Worm (Caenorhabditis elegans) whole organism, young adult: ENCODE data around the gene cdka-1.

Experiments used
- F49E8.2 ChIP-seq: sonication (generic microtip); optimal IDR thresholded peaks from 3 replicates; lab custom pipeline; 2017; ENCODE audit warnings: missing genetic modification characterization, mild to moderate bottlenecking, missing compliant biosample characterization, antibody characterized with exemption, moderate library complexity; ENCODE audit not compliant: insufficient read depth
- F57A8.1 ChIP-seq: fragments of 200-800 bp; sonication (Bioruptor generic); optimal IDR thresholded peaks from 2 replicates; lab custom pipeline; 2018; ENCODE audit warnings: mild to moderate bottlenecking, missing genetic modification characterization, moderate library complexity, missing compliant biosample characterization
- K12H6.12 ChIP-seq: fragments of 200-800 bp; sonication (Bioruptor generic); optimal IDR thresholded peaks from 2 replicates; lab custom pipeline; 2018; ENCODE audit warnings: mild to moderate bottlenecking, missing genetic modification characterization, missing compliant biosample characterization
- Y53F4B.3 ChIP-seq: fragments of 200-800 bp; sonication (Bioruptor generic); IDR thresholded peaks from 2 replicates; pipeline ENCODE4 v1.3.6; 2022; ENCODE audit warnings: missing genetic modification reagents, missing genetic modification characterization, missing compliant biosample characterization
- Y67H2A.10 ChIP-seq: fragments of 200-800 bp; sonication (Bioruptor generic); conservative IDR thresholded peaks from 2 replicates; pipeline ENCODE4 v1.3.6; 2022; ENCODE audit warnings: missing genetic modification reagents, missing genetic modification characterization, missing compliant biosample characterization
- Y79H2A.3 ChIP-seq: fragments of 200-800 bp; sonication (Bioruptor generic); conservative IDR thresholded peaks from 2 replicates; pipeline ENCODE4 v1.3.6; 2022; ENCODE audit warnings: missing genetic modification reagents, missing genetic modification characterization, missing compliant biosample characterization
- akir-1 ChIP-seq: fragments of 200-800 bp; sonication (Bioruptor generic); optimal IDR thresholded peaks from 2 replicates; lab custom pipeline; 2018; ENCODE audit warnings: mild to moderate bottlenecking, missing genetic modification characterization, moderate library complexity, missing compliant biosample characterization
- atf-7 ChIP-seq: sonication (generic microtip); optimal IDR thresholded peaks from 2 replicates; lab custom pipeline; 2017; ENCODE audit warnings: mild to moderate bottlenecking, missing genetic modification characterization, missing compliant biosample characterization
- athp-1 ChIP-seq: sonication (generic microtip); optimal IDR thresholded peaks from 2 replicates; lab custom pipeline; 2017; ENCODE audit warnings: mild to moderate bottlenecking, missing genetic modification characterization, missing compliant biosample characterization
- attf-5 ChIP-seq: fragments of 200-800 bp; sonication (Bioruptor generic); optimal IDR thresholded peaks from 2 replicates; lab custom pipeline; 2018; ENCODE audit warnings: mild to moderate bottlenecking, missing genetic modification characterization, missing compliant biosample characterization
- ceh-27 ChIP-seq: fragments of 200-800 bp; sonication (Bioruptor generic); optimal IDR thresholded peaks from 2 replicates; lab custom pipeline; 2018; ENCODE audit warnings: mild to moderate bottlenecking, missing genetic modification characterization, moderate library complexity, missing compliant biosample characterization
- dpff-1 ChIP-seq: sonication (generic microtip); optimal IDR thresholded peaks from 2 replicates; lab custom pipeline; 2017; ENCODE audit warnings: mild to moderate bottlenecking, missing genetic modification characterization, missing compliant biosample characterization
- dpl-1 ChIP-seq: fragments of 150-350 bp; optimal IDR thresholded peaks from 2 replicates; lab custom pipeline; 2014; ENCODE audit warnings: missing biosample characterization, missing genetic modification reagents, missing genetic modification characterization
- efl-1 ChIP-seq: fragments of 150-350 bp; optimal IDR thresholded peaks from 2 replicates; lab custom pipeline; 2014; ENCODE audit warnings: missing biosample characterization, missing genetic modification reagents, missing genetic modification characterization
- ekl-4 ChIP-seq: fragments of 200-800 bp; sonication (Bioruptor generic); IDR thresholded peaks from 2 replicates; pipeline ENCODE4 v1.3.6; 2022; ENCODE audit warnings: missing genetic modification reagents, missing genetic modification characterization, missing compliant biosample characterization
- him-1 ChIP-seq: sonication (generic microtip); optimal IDR thresholded peaks from 2 replicates; lab custom pipeline; 2016; ENCODE audit warnings: missing genotype, missing genetic modification reagents, missing genetic modification characterization, missing compliant biosample characterization
- hmg-1.2 ChIP-seq: fragments of 200-800 bp; sonication (Bioruptor generic); IDR thresholded peaks from 2 replicates; pipeline ENCODE4 v1.3.6; 2022; ENCODE audit warnings: missing genetic modification reagents, missing genetic modification characterization, missing compliant biosample characterization
- hsf-1 ChIP-seq: fragments of 200-800 bp; sonication (Bioruptor generic); IDR thresholded peaks from 2 replicates; pipeline ENCODE4 v1.3.6; 2022; ENCODE audit warnings: missing genetic modification reagents, missing genetic modification characterization, missing compliant biosample characterization
- let-607 ChIP-seq, 2 experiments: fragments of 200-800 bp in 1 of 2; sonication (Bioruptor generic) in 1 of 2; sonication (generic microtip) in 1 of 2; optimal IDR thresholded peaks; 2 replicates each; lab custom pipeline; 2016 to 2018; ENCODE audit warnings: mild to moderate bottlenecking in 2 of 2, missing compliant biosample characterization in 2 of 2, missing genetic modification characterization in 2 of 2, moderate library complexity in 2 of 2, missing genotype in 1 of 2
- lin-26 ChIP-seq: fragments of 200-800 bp; sonication (Bioruptor generic); IDR thresholded peaks from 2 replicates; pipeline ENCODE4 v1.3.6; 2022; ENCODE audit warnings: missing genetic modification reagents, missing genetic modification characterization, missing compliant biosample characterization
- lin-54 ChIP-seq: fragments of 200-800 bp; sonication (Bioruptor generic); optimal IDR thresholded peaks from 2 replicates; lab custom pipeline; 2018; ENCODE audit warnings: mild to moderate bottlenecking, missing genetic modification characterization, missing compliant biosample characterization
- lir-1 ChIP-seq: fragments of 200-800 bp; sonication (Bioruptor generic); conservative IDR thresholded peaks from 2 replicates; pipeline ENCODE4 v1.3.6; 2022; ENCODE audit warnings: missing genetic modification reagents, missing genetic modification characterization, missing compliant biosample characterization
- lsy-27 ChIP-seq: sonication (generic microtip); optimal IDR thresholded peaks from 2 replicates; lab custom pipeline; 2017; ENCODE audit warnings: missing genetic modification characterization, mild to moderate bottlenecking, missing compliant biosample characterization, antibody characterized with exemption, missing genotype, borderline replicate concordance; ENCODE audit not compliant: insufficient read depth
- madf-10 ChIP-seq: sonication (generic microtip); optimal IDR thresholded peaks from 2 replicates; lab custom pipeline; 2016; ENCODE audit warnings: mild to moderate bottlenecking, missing genetic modification characterization, missing compliant biosample characterization
- madf-3 ChIP-seq: fragments of 200-800 bp; sonication (Bioruptor generic); IDR thresholded peaks from 2 replicates; pipeline ENCODE4 v1.3.6; 2022; ENCODE audit warnings: missing genetic modification reagents, missing genetic modification characterization, missing compliant biosample characterization
- mcd-1 ChIP-seq: fragments of 200-800 bp; sonication (Bioruptor generic); IDR thresholded peaks from 2 replicates; pipeline ENCODE4 v1.3.6; 2022; ENCODE audit warnings: missing genetic modification reagents, missing genetic modification characterization, missing compliant biosample characterization
- nfya-1 ChIP-seq: sonication (generic microtip); optimal IDR thresholded peaks from 2 replicates; lab custom pipeline; 2017; ENCODE audit warnings: antibody characterized with exemption, missing compliant biosample characterization, missing genetic modification characterization, borderline replicate concordance; ENCODE audit not compliant: insufficient read depth
- nfyb-1 ChIP-seq: fragments of 200-800 bp; sonication (Bioruptor generic); IDR thresholded peaks from 2 replicates; pipeline ENCODE4 v1.3.6; 2022; ENCODE audit warnings: missing genetic modification reagents, missing genetic modification characterization, missing compliant biosample characterization
- nhr-80 ChIP-seq: sonication (generic microtip); optimal IDR thresholded peaks from 2 replicates; lab custom pipeline; 2016; ENCODE audit warnings: missing genetic modification characterization, missing compliant biosample characterization
- nhr-90 ChIP-seq: sonication (generic microtip); optimal IDR thresholded peaks from 2 replicates; lab custom pipeline; 2016; ENCODE audit warnings: missing genotype, mild to moderate bottlenecking, missing genetic modification characterization, missing compliant biosample characterization
- repo-1 ChIP-seq: sonication (generic microtip); optimal IDR thresholded peaks from 2 replicates; lab custom pipeline; 2017; ENCODE audit warnings: mild to moderate bottlenecking, missing genetic modification characterization, missing compliant biosample characterization
- rpc-1 ChIP-seq, 2 experiments: fragments of 150-350 bp in 1 of 2; sonication (generic microtip) in 1 of 2; optimal IDR thresholded peaks; 2 replicates each; lab custom pipeline; 2014 to 2018; ENCODE audit warnings: missing biosample characterization in 1 of 2, missing genetic modification characterization in 1 of 2, missing genetic modification reagents in 1 of 2, missing genotype in 1 of 2
- somi-1 ChIP-seq: fragments of 200-800 bp; sonication (Bioruptor generic); optimal IDR thresholded peaks from 2 replicates; lab custom pipeline; 2018; ENCODE audit warnings: mild to moderate bottlenecking, missing genetic modification characterization, missing compliant biosample characterization
- tbp1 ChIP-seq: fragments of 200-800 bp; sonication (Bioruptor generic); optimal IDR thresholded peaks from 2 replicates; lab custom pipeline; 2018; ENCODE audit warnings: mild to moderate bottlenecking, missing genetic modification characterization, missing compliant biosample characterization
- tlf-1 ChIP-seq: fragments of 200-800 bp; sonication (Bioruptor generic); optimal IDR thresholded peaks from 2 replicates; lab custom pipeline; 2018; ENCODE audit warnings: mild to moderate bottlenecking, missing genetic modification characterization, missing compliant biosample characterization
- zfh-2 ChIP-seq: fragments of 200-800 bp; sonication (Bioruptor generic); conservative IDR thresholded peaks from 2 replicates; pipeline ENCODE4 v1.3.6; 2022; ENCODE audit warnings: missing genetic modification reagents, missing genetic modification characterization, missing compliant biosample characterization
- zim-3 ChIP-seq: sonication (generic microtip); optimal IDR thresholded peaks from 2 replicates; lab custom pipeline; 2017; ENCODE audit warnings: mild to moderate bottlenecking, missing genetic modification characterization, moderate library complexity, missing compliant biosample characterization
- ztf-22 ChIP-seq: fragments of 200-800 bp; sonication (Bioruptor generic); optimal IDR thresholded peaks from 2 replicates; lab custom pipeline; 2018; ENCODE audit warnings: mild to moderate bottlenecking, missing genetic modification characterization, moderate library complexity, missing compliant biosample characterization

cdka-1 gene

ce11 chrIII:4659426-4659825 lies 832 bp downstream of the cdka-1 start:
- TF ChIP-seq ceh-27 (GFP tag; lab: Kevin White, UChicago) (peak; percentile 72), let-607 (tag; optimal IDR thresholded peaks at IDR 0.05; lab: Kevin White, UChicago) (no peak), efl-1 (no peak), ekl-4 (GFP tag; lab: Robert Waterston, UW) (no peak), lsy-27 (tag; lab: Kevin White, UChicago) (no peak), Y53F4B.3 (GFP tag; lab: Robert Waterston, UW) (no peak), rpc-1 (optimal IDR thresholded peaks at IDR 0.05; lab: Kevin White, UChicago) (no peak), rpc-1 (tag; optimal IDR thresholded peaks at IDR 0.05; lab: Kevin White, UChicago) (no peak), F57A8.1 (GFP tag; lab: Kevin White, UChicago) (no peak)
- TF ChIP-seq, all 124 proteins: peak for 1

- TF ChIP-seq repo-1 (tag; lab: Kevin White, UChicago) = no peak
- TF ChIP-seq him-1 (tag; lab: Kevin White, UChicago) = no peak
- no peak for TF ChIP-seq madf-3
Measured at ce11 chrIII:4665272-4665671, 6.7 kb downstream of the cdka-1 start, which contains the start of gene T23F11.4. T23F11.4 (minus strand) TSS chrIII:4665372.

- TF ChIP-seq lir-1 (peak; percentile 26; the same call in 1 of the 2 replicates), nfyb-1 (no peak), ceh-27 (GFP tag; lab: Kevin White, UChicago) (peak; percentile 86), zim-3 (tag; lab: Kevin White, UChicago) (no peak), hmg-1.2 (GFP tag; lab: Robert Waterston, UW) (peak; percentile 54; the same call in 1 of the 2 replicates), attf-5 (GFP tag; lab: Kevin White, UChicago) (peak; percentile 6)
- TF ChIP-seq, all 124 proteins: peak for 4
Measured at ce11 chrIII:4666753-4667400, 8.3 kb downstream of the cdka-1 start.

ce11 chrIII:4668073-4668472 lies 9.5 kb downstream of the cdka-1 start:
- TF ChIP-seq Y79H2A.3 (GFP tag; lab: Robert Waterston, UW) (no peak), nhr-80 (tag; lab: Kevin White, UChicago) (peak; percentile 23)

ce11 chrIII:4671491-4671890 lies 12.9 kb downstream of the cdka-1 start, which contains the start of gene T23F11.11:
T23F11.11 (minus strand) TSS chrIII:4671591.
- TF ChIP-seq hsf-1 (no peak), ekl-4 (GFP tag; lab: Robert Waterston, UW) (no peak), F49E8.2 (tag; lab: Kevin White, UChicago) (no peak), somi-1 (GFP tag; lab: Kevin White, UChicago) (no peak), zfh-2 (no peak), athp-1 (tag; lab: Kevin White, UChicago) (no peak), dpl-1 (GFP tag; lab: Kevin White, UChicago) (no peak)

- TF ChIP-seq hmg-1.2 (GFP tag; lab: Robert Waterston, UW) = no peak
- TF ChIP-seq madf-10 (tag; lab: Kevin White, UChicago) = no peak
- TF ChIP-seq athp-1 (tag; lab: Kevin White, UChicago) = no peak
- no peak for TF ChIP-seq atf-7 (tag; lab: Kevin White, UChicago)
- TF ChIP-seq K12H6.12 (tag; lab: Kevin White, UChicago) = no peak
- TF ChIP-seq dpff-1 (tag; lab: Kevin White, UChicago) = no peak
- no peak for TF ChIP-seq tbp1 (GFP tag; lab: Kevin White, UChicago)
- TF ChIP-seq Y67H2A.10 (GFP tag; lab: Robert Waterston, UW) = no peak
- no peak for TF ChIP-seq lin-54
- no peak for TF ChIP-seq zfh-2
- no peak for TF ChIP-seq mcd-1 (GFP tag; lab: Robert Waterston, UW)
- no peak for TF ChIP-seq ekl-4 (GFP tag; lab: Robert Waterston, UW)
- no peak for TF ChIP-seq tlf-1 (GFP tag; lab: Kevin White, UChicago)
- TF ChIP-seq nhr-90 (tag; lab: Kevin White, UChicago) = no peak
- TF ChIP-seq ztf-22 (GFP tag; lab: Kevin White, UChicago) = no peak
- TF ChIP-seq akir-1 (GFP tag; lab: Kevin White, UChicago) = no peak
- TF ChIP-seq nfya-1 = no peak
- TF ChIP-seq lin-26 (GFP tag; lab: Robert Waterston, UW) = no peak
Measured at ce11 chrIII:4671949-4672348, 13.4 kb downstream of the cdka-1 start, which contains the start of gene srg-13. srg-13 (plus strand) TSS chrIII:4672249.
